Fruit fly (Drosophila melanogaster) whole organism, prepupa: ENCODE data around the gene CG43084.

Source experiments
- Hr39 ChIP-seq: fragments of 200-800 bp; sonication (Bioruptor generic); optimal IDR thresholded peaks from 2 replicates; lab custom pipeline; 2016; ENCODE audit warnings: missing biosample characterization, missing genetic modification characterization
- net ChIP-seq: fragments of 200-800 bp; sonication (Bioruptor generic); optimal IDR thresholded peaks from 3 replicates; lab custom pipeline; 2016; ENCODE audit warnings: missing biosample characterization, missing genetic modification characterization

- TF ChIP-seq Hr39 (no peak), net (GFP tag; lab: Kevin White, UChicago) (no peak)
Observed at dm6 chr3L:15638524-15638923, 12.1 kb upstream of the CG43084 start.
